Worm (Caenorhabditis elegans) whole organism, L4 larva: ENCODE results near the gene vps-2.
A peak's percentile ranks its signal among the peaks of the same experiment; 100 is the strongest.

Experiments
- F44E2.7 ChIP-seq: fragments of 200-800 bp; sonication (Bioruptor generic); IDR thresholded peaks from 2 replicates; pipeline ENCODE4 v2.1.2; 2022; ENCODE audit warnings: missing genetic modification characterization, missing compliant biosample characterization
- T20F7.1 ChIP-seq: fragments of 200-800 bp; sonication (Bioruptor generic); optimal IDR thresholded peaks from 2 replicates; lab custom pipeline; 2018; ENCODE audit warnings: mild to moderate bottlenecking, missing genetic modification characterization, missing compliant biosample characterization
- Y105C5A.15 ChIP-seq: fragments of 200-800 bp; sonication (Bioruptor generic); IDR thresholded peaks from 2 replicates; pipeline ENCODE4 v1.3.6; 2022; ENCODE audit warnings: missing genetic modification characterization, missing compliant biosample characterization
- Y48G9A.11 ChIP-seq: fragments of 200-800 bp; sonication (Bioruptor generic); IDR thresholded peaks from 2 replicates; pipeline ENCODE4 v1.3.6; 2022; ENCODE audit warnings: missing genetic modification reagents, missing genetic modification characterization, missing compliant biosample characterization
- Y5F2A.4 ChIP-seq: fragments of 200-800 bp; sonication (Bioruptor generic); optimal IDR thresholded peaks from 2 replicates; lab custom pipeline; 2018; ENCODE audit warnings: mild to moderate bottlenecking, missing genetic modification characterization, missing compliant biosample characterization
- Y75B8A.6 ChIP-seq: fragments of 200-800 bp; sonication (Bioruptor generic); IDR thresholded peaks from 2 replicates; pipeline ENCODE4 v1.3.6; 2022; ENCODE audit warnings: missing genetic modification reagents, missing genetic modification characterization, missing compliant biosample characterization
- ZK546.5 ChIP-seq, 2 experiments: sonication (generic microtip); optimal IDR thresholded peaks; 2 replicates each; lab custom pipeline; 2017; ENCODE audit warnings: missing biosample characterization in 2 of 2, missing genetic modification characterization in 2 of 2
- ama-1 ChIP-seq: fragments of 150-350 bp; optimal IDR thresholded peaks from 2 replicates; lab custom pipeline; 2014; ENCODE audit warnings: inconsistent platforms, mixed read lengths
- attf-4 ChIP-seq: sonication (generic microtip); optimal IDR thresholded peaks from 3 replicates; lab custom pipeline; 2017; ENCODE audit warnings: missing biosample characterization, missing genetic modification characterization
- ceh-44 ChIP-seq: fragments of 200-800 bp; sonication (Bioruptor generic); IDR thresholded peaks from 2 replicates; pipeline ENCODE4 v1.3.6; 2022; ENCODE audit warnings: missing genetic modification reagents, missing genetic modification characterization, missing compliant biosample characterization
- ceh-82 ChIP-seq: sonication (generic microtip); optimal IDR thresholded peaks from 2 replicates; lab custom pipeline; 2017; ENCODE audit warnings: missing biosample characterization, missing genetic modification characterization
- ctbp-1 ChIP-seq: fragments of 200-800 bp; sonication (Bioruptor generic); IDR thresholded peaks from 2 replicates; pipeline ENCODE4 v1.3.6; 2022; ENCODE audit warnings: missing genetic modification reagents, missing genetic modification characterization, missing compliant biosample characterization
- daf-16 ChIP-seq, 3 experiments: sonication (generic microtip); optimal IDR thresholded peaks; 2 replicates each; lab custom pipeline; 2016 to 2017; ENCODE audit warnings: missing genetic modification characterization in 3 of 3, missing genetic modification reagents in 3 of 3, mild to moderate bottlenecking in 2 of 3, missing compliant biosample characterization in 2 of 3, missing biosample characterization in 1 of 3, moderate library complexity in 1 of 3
- daf-19 ChIP-seq: fragments of 200-800 bp; sonication (Bioruptor generic); conservative IDR thresholded peaks from 2 replicates; pipeline ENCODE4 v1.3.6; 2022; ENCODE audit warnings: missing genetic modification characterization, missing compliant biosample characterization
- dmd-8 ChIP-seq: fragments of 200-800 bp; sonication (Bioruptor generic); IDR thresholded peaks from 2 replicates; pipeline ENCODE4 v1.3.6; 2022; ENCODE audit warnings: missing genetic modification characterization, missing compliant biosample characterization
- dmd-9 ChIP-seq: fragments of 200-800 bp; sonication (Bioruptor generic); IDR thresholded peaks from 2 replicates; pipeline ENCODE4 v1.3.6; 2022; ENCODE audit warnings: missing genetic modification reagents, missing genetic modification characterization, missing compliant biosample characterization
- dpl-1 ChIP-seq: fragments of 150-350 bp; optimal IDR thresholded peaks from 2 replicates; lab custom pipeline; 2014; ENCODE audit warnings: missing biosample characterization, missing genetic modification reagents, missing genetic modification characterization
- dve-1 ChIP-seq: sonication (generic microtip); optimal IDR thresholded peaks from 2 replicates; lab custom pipeline; 2017; ENCODE audit warnings: antibody characterized with exemption, mild to moderate bottlenecking, missing genetic modification characterization, missing compliant biosample characterization; ENCODE audit not compliant: insufficient read depth
- egl-43 ChIP-seq: fragments of 200-800 bp; sonication (Bioruptor generic); IDR thresholded peaks from 2 replicates; pipeline ENCODE4 v1.3.6; 2022; ENCODE audit warnings: missing genetic modification reagents, missing genetic modification characterization, missing compliant biosample characterization
- fkh-10 ChIP-seq: fragments of 150-350 bp; optimal IDR thresholded peaks from 2 replicates; lab custom pipeline; 2014; ENCODE audit warnings: missing biosample characterization, missing genetic modification reagents, missing genetic modification characterization
- fos-1 ChIP-seq: fragments of 150-350 bp; optimal IDR thresholded peaks from 2 replicates; lab custom pipeline; 2014; ENCODE audit warnings: missing biosample characterization, missing genetic modification characterization
- hlh-11 ChIP-seq: fragments of 200-800 bp; sonication (Bioruptor generic); optimal IDR thresholded peaks from 2 replicates; lab custom pipeline; 2018; ENCODE audit warnings: mild to moderate bottlenecking, missing genetic modification characterization, missing compliant biosample characterization
- jun-1 ChIP-seq: fragments of 150-350 bp; optimal IDR thresholded peaks from 2 replicates; lab custom pipeline; 2014; ENCODE audit warnings: missing biosample characterization, missing genetic modification reagents, missing genetic modification characterization
- lin-1 ChIP-seq: fragments of 200-800 bp; sonication (Bioruptor generic); IDR thresholded peaks from 2 replicates; pipeline ENCODE4 v1.3.6; 2022; ENCODE audit warnings: missing genetic modification reagents, missing genetic modification characterization, missing compliant biosample characterization
- lin-13 ChIP-seq: fragments of 150-350 bp; optimal IDR thresholded peaks from 2 replicates; lab custom pipeline; 2014; ENCODE audit warnings: missing biosample characterization, missing genetic modification reagents, missing genetic modification characterization
- lin-38 ChIP-seq: fragments of 200-800 bp; sonication (Bioruptor generic); IDR thresholded peaks from 2 replicates; pipeline ENCODE4 v1.3.6; 2022; ENCODE audit warnings: missing genetic modification reagents, missing genetic modification characterization, missing compliant biosample characterization
- lir-3 ChIP-seq: sonication (generic microtip); optimal IDR thresholded peaks from 2 replicates; lab custom pipeline; 2016; ENCODE audit warnings: mild to moderate bottlenecking, missing genetic modification characterization, missing compliant biosample characterization
- lsy-2 ChIP-seq, 2 experiments: fragments of 150-350 bp in 1 of 2; sonication (generic microtip) in 1 of 2; optimal IDR thresholded peaks; 2 replicates each; lab custom pipeline; 2014 to 2017; ENCODE audit warnings: missing biosample characterization in 2 of 2, missing genetic modification characterization in 2 of 2
- mdt-29 ChIP-seq: fragments of 200-800 bp; sonication (Bioruptor generic); IDR thresholded peaks from 2 replicates; pipeline ENCODE4 v1.3.6; 2022; ENCODE audit warnings: missing genetic modification reagents, missing genetic modification characterization, missing compliant biosample characterization
- mep-1 ChIP-seq: fragments of 150-350 bp; sonication (generic microtip); optimal IDR thresholded peaks from 3 replicates; lab custom pipeline; 2014; ENCODE audit warnings: missing biosample characterization, missing genetic modification characterization
- mes-2 ChIP-seq: sonication (generic microtip); optimal IDR thresholded peaks from 2 replicates; lab custom pipeline; 2016; ENCODE audit warnings: missing genotype, mild to moderate bottlenecking, missing genetic modification characterization, missing compliant biosample characterization; ENCODE audit not compliant: poor library complexity, severe bottlenecking
- mxl-2 ChIP-seq: fragments of 200-800 bp; sonication (Bioruptor generic); conservative IDR thresholded peaks from 2 replicates; pipeline ENCODE4 v1.3.6; 2022; ENCODE audit warnings: missing genetic modification reagents, missing genetic modification characterization, missing compliant biosample characterization
- nhr-102 ChIP-seq: sonication (generic microtip); optimal IDR thresholded peaks from 2 replicates; lab custom pipeline; 2016; ENCODE audit warnings: mild to moderate bottlenecking, missing genetic modification characterization, moderate library complexity, missing compliant biosample characterization
- pha-4 ChIP-seq, 2 experiments: fragments of 150-350 bp in 1 of 2; fragments of 200-800 bp in 1 of 2; sonication (Bioruptor generic) in 1 of 2; IDR thresholded peaks in 1 of 2; optimal IDR thresholded peaks in 1 of 2; 2 replicates each; pipeline versions ENCODE4 v1.3.6 to Lab custom; 2014 to 2022; ENCODE audit warnings: missing genetic modification characterization in 2 of 2, missing genetic modification reagents in 2 of 2, missing biosample characterization in 1 of 2, missing compliant biosample characterization in 1 of 2
- php-3 ChIP-seq: fragments of 200-800 bp; sonication (Bioruptor generic); IDR thresholded peaks from 2 replicates; pipeline ENCODE4 v1.3.6; 2022; ENCODE audit warnings: missing genetic modification reagents, missing genetic modification characterization, missing compliant biosample characterization
- pqm-1 ChIP-seq: sonication (generic microtip); optimal IDR thresholded peaks from 2 replicates; lab custom pipeline; 2017; ENCODE audit warnings: missing biosample characterization, missing genetic modification characterization
- rbr-2 ChIP-seq: sonication (generic microtip); optimal IDR thresholded peaks from 2 replicates; lab custom pipeline; 2016; ENCODE audit warnings: missing genotype, missing genetic modification characterization, missing compliant biosample characterization
- saeg-2 ChIP-seq: fragments of 200-800 bp; sonication (Bioruptor generic); IDR thresholded peaks from 2 replicates; pipeline ENCODE4 v1.3.6; 2022; ENCODE audit warnings: missing genetic modification reagents, missing genetic modification characterization, missing compliant biosample characterization
- snpc-4 ChIP-seq: fragments of 150-350 bp; optimal IDR thresholded peaks from 2 replicates; lab custom pipeline; 2014; ENCODE audit warnings: missing biosample characterization, missing genetic modification characterization
- unc-130 ChIP-seq: sonication (generic microtip); optimal IDR thresholded peaks from 2 replicates; lab custom pipeline; 2016; ENCODE audit warnings: missing genetic modification reagents, missing genetic modification characterization, missing compliant biosample characterization
- unc-39 ChIP-seq: sonication (generic microtip); optimal IDR thresholded peaks from 2 replicates; lab custom pipeline; 2017; ENCODE audit warnings: missing biosample characterization, missing genetic modification characterization
- unc-62 ChIP-seq, 3 experiments: fragments of 150-350 bp in 1 of 3; sonication (generic microtip); optimal IDR thresholded peaks in 2 of 3; peaks in 1 of 3; 1 replicate in 1 of 3; 2 replicates in 2 of 3; lab custom pipeline; 2014 to 2017; ENCODE audit warnings: missing biosample characterization in 3 of 3, missing genetic modification characterization in 3 of 3, missing genetic modification reagents in 3 of 3, missing genotype in 1 of 3
- zip-11 ChIP-seq: fragments of 200-800 bp; sonication (Bioruptor generic); IDR thresholded peaks from 2 replicates; pipeline ENCODE4 v1.3.6; 2022; ENCODE audit warnings: missing genetic modification characterization, missing compliant biosample characterization
- zip-2 ChIP-seq: fragments of 150-350 bp; optimal IDR thresholded peaks from 2 replicates; lab custom pipeline; 2014; ENCODE audit warnings: missing biosample characterization, missing genetic modification characterization
- ztf-11 ChIP-seq: fragments of 150-350 bp; optimal IDR thresholded peaks from 2 replicates; lab custom pipeline; 2014; ENCODE audit warnings: missing biosample characterization, missing genetic modification characterization
- ztf-7 ChIP-seq: fragments of 150-350 bp; optimal IDR thresholded peaks from 2 replicates; lab custom pipeline; 2014; ENCODE audit warnings: missing biosample characterization, missing genetic modification characterization

The vps-2 gene

DNA sequence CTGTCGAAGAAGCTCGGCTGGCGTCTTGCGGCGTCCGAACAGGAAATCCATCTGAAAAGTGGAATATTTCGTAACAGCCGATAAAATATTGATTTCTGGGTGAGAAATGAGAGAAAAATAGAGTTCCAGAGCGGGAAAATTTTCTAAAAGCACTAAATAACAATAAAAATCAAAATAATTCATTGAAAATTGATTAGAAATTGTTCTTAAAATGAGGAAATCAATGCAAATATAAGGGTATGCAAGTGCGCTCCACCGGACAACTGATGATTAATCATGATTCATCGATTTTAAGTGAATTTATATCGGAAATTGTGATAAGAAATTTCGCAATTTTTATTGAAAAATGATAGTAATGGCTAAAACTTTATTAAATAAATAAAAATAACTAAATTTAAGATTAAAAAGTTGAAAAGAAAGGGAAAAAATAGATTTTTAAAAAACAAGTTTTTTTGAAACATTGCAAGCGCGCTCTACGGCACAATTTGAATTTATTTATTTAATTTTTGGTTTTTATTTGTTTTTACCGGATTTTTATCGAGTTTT lies at the start of gene vps-2, which contains the start of gene tiar-2 (continued):
- TF ChIP-seq dpl-1 (peak; percentile 72), lsy-2 (tag; optimal IDR thresholded peaks at IDR 0.05; lab: Kevin White, UChicago) (peak in 1 of 2 experiments; percentile 77), zip-2 (tag; lab: Kevin White, UChicago) (no peak), dmd-8 (GFP tag; lab: Robert Waterston, UW) (no peak), zip-11 (GFP tag; lab: Robert Waterston, UW) (no peak), lin-38 (GFP tag; lab: Robert Waterston, UW) (peak; percentile 94), F44E2.7 (GFP tag; lab: Robert Waterston, UW) (no peak)

ce11 chrII:12816412-12817146 lies 48.6 kb upstream of the vps-2 start, which contains the start of gene acl-7:
acl-7 (minus strand) TSS chrII:12816462.
- TF ChIP-seq jun-1 (tag; lab: Kevin White, UChicago) = no peak
- peak; percentile 55 for TF ChIP-seq dve-1 (tag; lab: Kevin White, UChicago)
- no peak for TF ChIP-seq ceh-44 (GFP tag; lab: Robert Waterston, UW)
- TF ChIP-seq ama-1 = no peak
- no peak for TF ChIP-seq unc-39 (tag; lab: Kevin White, UChicago)
- no peak for TF ChIP-seq lin-13
- TF ChIP-seq fkh-10 (GFP tag; lab: Kevin White, UChicago) = no peak
- no peak for TF ChIP-seq unc-130 (GFP tag; lab: Kevin White, UChicago)
- no peak for TF ChIP-seq zip-2 (tag; lab: Kevin White, UChicago)
- no peak for TF ChIP-seq dmd-9
- no peak for TF ChIP-seq Y5F2A.4 (GFP tag; lab: Kevin White, UChicago)
- TF ChIP-seq zip-11 (GFP tag; lab: Robert Waterston, UW) = no peak
- TF ChIP-seq pqm-1 = peak; percentile 82
- TF ChIP-seq pha-4 (GFP tag; IDR thresholded peaks at IDR 0.05; lab: Robert Waterston, UW) = no peak
- TF ChIP-seq pha-4 (tag; optimal IDR thresholded peaks at IDR 0.05; lab: Kevin White, UChicago) = no peak
- no peak for TF ChIP-seq dpl-1
- TF ChIP-seq Y75B8A.6 (GFP tag; lab: Robert Waterston, UW) = no peak
- no peak for TF ChIP-seq saeg-2 (GFP tag; lab: Robert Waterston, UW)
- no peak for TF ChIP-seq ztf-11 (tag; lab: Kevin White, UChicago)
- no peak for TF ChIP-seq T20F7.1 (GFP tag; lab: Kevin White, UChicago)
- no peak for TF ChIP-seq mes-2 (tag; lab: Kevin White, UChicago)
- no peak for TF ChIP-seq lir-3 (tag; lab: Kevin White, UChicago)
- no peak for TF ChIP-seq daf-16 (GFP tag; optimal IDR thresholded peaks at IDR 0.05; lab: Kevin White, UChicago)
- peak; percentile 52 for TF ChIP-seq daf-16 (tag; optimal IDR thresholded peaks at IDR 0.05; lab: Kevin White, UChicago)
- TF ChIP-seq php-3 = no peak
- no peak for TF ChIP-seq fos-1 (tag; lab: Kevin White, UChicago)
- TF ChIP-seq hlh-11 = peak; percentile 40
- TF ChIP-seq ceh-82 (tag; lab: Kevin White, UChicago) = no peak
- peak; percentile 92 for TF ChIP-seq mdt-29 (GFP tag; lab: Robert Waterston, UW)
- no peak for TF ChIP-seq mep-1 (tag; lab: Kevin White, UChicago)
- TF ChIP-seq rbr-2 = no peak
- TF ChIP-seq Y105C5A.15 (GFP tag; lab: Robert Waterston, UW) = no peak
- TF ChIP-seq nhr-102 (tag; lab: Kevin White, UChicago) = no peak
- no peak for TF ChIP-seq ztf-7 (tag; lab: Kevin White, UChicago)
- TF ChIP-seq lin-1 (GFP tag; lab: Robert Waterston, UW) = no peak
- no peak for TF ChIP-seq ctbp-1 (GFP tag; lab: Robert Waterston, UW)
- no peak for TF ChIP-seq unc-62 (GFP tag; optimal IDR thresholded peaks at IDR 0.05 in 1 of 2; lab: Kevin White, UChicago)
- no peak for TF ChIP-seq unc-62 (tag; optimal IDR thresholded peaks at IDR 0.05; lab: Kevin White, UChicago)
- no peak for TF ChIP-seq mxl-2 (GFP tag; lab: Robert Waterston, UW)
- TF ChIP-seq Y48G9A.11 (GFP tag; lab: Robert Waterston, UW) = no peak
- no peak for TF ChIP-seq snpc-4 (tag; lab: Kevin White, UChicago)
- TF ChIP-seq daf-19 (GFP tag; lab: Robert Waterston, UW) = no peak
- no peak for TF ChIP-seq ZK546.5 (tag; optimal IDR thresholded peaks at IDR 0.05; lab: Kevin White, UChicago)
- no peak for TF ChIP-seq egl-43 (GFP tag; lab: Robert Waterston, UW)
- TF ChIP-seq attf-4 (tag; lab: Kevin White, UChicago) = no peak
- TF ChIP-seq dmd-8 (GFP tag; lab: Robert Waterston, UW) = no peak
